Worm (Caenorhabditis elegans): ENCODE measurements around the gene W02F12.8.

- TF ChIP-seq tbx-2 (tag; optimal IDR thresholded peaks at IDR 0.05) (no peak), ets-4 (tag; optimal IDR thresholded peaks at IDR 0.05) (no peak), ceh-30 (tag; optimal IDR thresholded peaks at IDR 0.05) (no peak), che-1 (tag; optimal IDR thresholded peaks at IDR 0.05) (no peak)
Measured at ce11 chrV:6702692-6703091, 8.1 kb upstream of the W02F12.8 start, which contains the start of gene era-1.

All from whole organism, late embryonic.